Worm (Caenorhabditis elegans) whole organism, late embryonic: ENCODE measurements around the gene F18E9.8.
"Not testable (repeated sequence)": the region's sequence is repeated elsewhere in the genome, so short reads cannot be mapped to it uniquely, and the experiment has no call there.

Experiments used
- F13H6.1 ChIP-seq: sonication (generic microtip); optimal IDR thresholded peaks from 2 replicates; lab custom pipeline; 2016; ENCODE audit warnings: missing genetic modification characterization, missing compliant biosample characterization
- ceh-45 ChIP-seq: fragments of 200-800 bp; sonication (Bioruptor generic); IDR thresholded peaks from 2 replicates; pipeline ENCODE4 v1.3.6; 2022; ENCODE audit warnings: missing genetic modification reagents, missing genetic modification characterization, missing compliant biosample characterization
- che-1 ChIP-seq: sonication (generic microtip); optimal IDR thresholded peaks from 2 replicates; lab custom pipeline; 2016; ENCODE audit warnings: mild to moderate bottlenecking, missing genetic modification characterization, missing compliant biosample characterization
- fax-1 ChIP-seq: sonication (generic microtip); optimal IDR thresholded peaks from 2 replicates; lab custom pipeline; 2016; ENCODE audit warnings: missing genotype, missing genetic modification characterization, missing compliant biosample characterization
- hlh-15 ChIP-seq: sonication (generic microtip); optimal IDR thresholded peaks from 2 replicates; lab custom pipeline; 2016; ENCODE audit warnings: missing genetic modification characterization, missing compliant biosample characterization
- nhr-11 ChIP-seq: fragments of 150-350 bp; optimal IDR thresholded peaks from 2 replicates; lab custom pipeline; 2014; ENCODE audit warnings: missing biosample characterization, missing genetic modification characterization
- odd-2 ChIP-seq: sonication (generic microtip); optimal IDR thresholded peaks from 2 replicates; lab custom pipeline; 2017; ENCODE audit warnings: antibody characterized with exemption, mild to moderate bottlenecking, missing genetic modification characterization, missing compliant biosample characterization
- pha-2 ChIP-seq: sonication (generic microtip); optimal IDR thresholded peaks from 2 replicates; lab custom pipeline; 2017; ENCODE audit warnings: mild to moderate bottlenecking, missing genetic modification characterization, missing compliant biosample characterization
- ref-2 ChIP-seq: sonication (generic microtip); optimal IDR thresholded peaks from 2 replicates; lab custom pipeline; 2016; ENCODE audit warnings: missing genetic modification characterization, missing compliant biosample characterization
- tbx-2 ChIP-seq: sonication (generic microtip); optimal IDR thresholded peaks from 2 replicates; lab custom pipeline; 2016; ENCODE audit warnings: missing genetic modification characterization, missing compliant biosample characterization
- zip-5 ChIP-seq: sonication (generic microtip); optimal IDR thresholded peaks from 2 replicates; lab custom pipeline; 2016; ENCODE audit warnings: missing genetic modification characterization, missing compliant biosample characterization

The F18E9.8 gene

DNA sequence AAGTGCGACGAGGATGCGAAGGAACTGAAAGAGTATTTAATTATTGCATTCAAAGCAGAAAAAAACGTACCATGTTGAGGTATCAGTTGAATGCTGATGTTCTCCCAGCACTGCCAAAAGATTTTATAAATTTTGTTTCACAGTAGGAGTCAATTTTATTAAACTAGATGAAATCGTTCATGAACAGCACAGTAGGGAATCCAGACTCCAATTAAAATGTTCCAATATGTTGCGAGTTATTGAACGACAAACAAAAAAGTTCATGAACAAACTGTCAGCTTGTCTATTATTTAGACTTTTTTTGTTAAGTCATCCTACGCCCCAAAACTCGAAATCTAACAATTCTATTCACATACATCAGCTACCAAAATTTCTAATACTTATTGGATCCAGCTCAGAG lies 46.3 kb downstream of the F18E9.8 start, which contains the start of gene nspc-1:
Gene nspc-1, minus strand, starts transcription at position 101 of the 400 bp plus-strand sequence.
- TF ChIP-seq tbx-2, zip-5, odd-2: not testable (repeated sequence)
- TF ChIP-seq, all 69 proteins: peak for 0; not testable (repeated sequence) for 69

DNA sequence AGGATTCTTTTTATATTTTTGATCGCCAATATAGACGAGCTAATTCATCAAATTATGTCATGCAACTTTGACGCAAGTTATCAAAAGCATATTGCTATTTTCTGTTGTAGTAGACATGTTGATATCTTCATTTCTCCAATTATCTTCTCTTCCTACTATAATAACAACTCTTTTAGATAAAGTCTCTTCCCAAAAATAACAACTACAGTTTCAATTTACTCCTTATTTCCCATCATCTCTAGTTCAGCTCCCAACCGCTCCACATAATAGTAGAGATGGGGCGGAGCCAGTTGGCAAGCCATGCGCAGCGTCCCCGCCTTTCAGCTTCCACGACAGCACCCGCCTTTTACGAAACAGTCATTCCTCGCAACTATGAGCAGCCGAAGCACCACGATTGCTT lies 53.4 kb downstream of the F18E9.8 start, which contains the start of gene flp-5:
Gene flp-5, plus strand, starts transcription at position 301 of the 400 bp plus-strand sequence.
- TF ChIP-seq nhr-11 (tag; lab: Kevin White, UChicago) (no peak), hlh-15 (no peak), ceh-45 (GFP tag; lab: Robert Waterston, UW) (no peak), ref-2 (tag; lab: Kevin White, UChicago) (no peak), che-1 (tag; lab: Kevin White, UChicago) (no peak), pha-2 (tag; lab: Kevin White, UChicago) (no peak), F13H6.1 (no peak), fax-1 (tag; lab: Kevin White, UChicago) (no peak)
